Fruit fly (Drosophila melanogaster) S2 (cell line): ENCODE measurements around the gene CG10646.

ENCODE experiments used
- CG8478 ChIP-seq: fragments of >200 bp; optimal IDR thresholded peaks from 2 replicates; lab custom pipeline; 2018
- CTCF ChIP-seq, 2 experiments: fragments of >200 bp; optimal IDR thresholded peaks; 2 replicates each; lab custom pipeline; 2018

DNA sequence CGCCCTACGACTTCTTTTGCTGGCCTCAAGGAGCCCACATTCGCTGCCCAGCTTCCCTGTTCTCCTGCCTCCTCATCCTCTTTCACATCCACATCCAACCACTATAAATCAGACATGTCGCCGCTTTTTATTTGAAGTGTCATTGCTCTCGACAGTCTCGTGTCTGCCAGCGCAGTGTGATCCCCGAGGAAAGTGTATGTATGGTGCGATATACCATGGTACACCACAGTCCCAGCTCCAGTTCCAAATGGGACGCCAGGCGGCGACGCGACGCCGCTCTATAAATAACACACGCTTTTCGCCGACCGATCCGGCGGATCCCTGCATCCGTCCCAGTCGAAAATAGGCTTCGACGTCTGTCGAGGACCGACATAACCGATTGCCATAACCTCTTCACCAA lies 25.5 kb downstream of the CG10646 start:
- TF ChIP-seq CG8478 (no peak), CTCF (optimal IDR thresholded peaks at IDR 0.05; lab: Kevin White, UChicago) (peak in 1 of 2 experiments; percentile 4)
